Worm (Caenorhabditis elegans): ENCODE measurements around the gene Y53F4B.39.

DNA sequence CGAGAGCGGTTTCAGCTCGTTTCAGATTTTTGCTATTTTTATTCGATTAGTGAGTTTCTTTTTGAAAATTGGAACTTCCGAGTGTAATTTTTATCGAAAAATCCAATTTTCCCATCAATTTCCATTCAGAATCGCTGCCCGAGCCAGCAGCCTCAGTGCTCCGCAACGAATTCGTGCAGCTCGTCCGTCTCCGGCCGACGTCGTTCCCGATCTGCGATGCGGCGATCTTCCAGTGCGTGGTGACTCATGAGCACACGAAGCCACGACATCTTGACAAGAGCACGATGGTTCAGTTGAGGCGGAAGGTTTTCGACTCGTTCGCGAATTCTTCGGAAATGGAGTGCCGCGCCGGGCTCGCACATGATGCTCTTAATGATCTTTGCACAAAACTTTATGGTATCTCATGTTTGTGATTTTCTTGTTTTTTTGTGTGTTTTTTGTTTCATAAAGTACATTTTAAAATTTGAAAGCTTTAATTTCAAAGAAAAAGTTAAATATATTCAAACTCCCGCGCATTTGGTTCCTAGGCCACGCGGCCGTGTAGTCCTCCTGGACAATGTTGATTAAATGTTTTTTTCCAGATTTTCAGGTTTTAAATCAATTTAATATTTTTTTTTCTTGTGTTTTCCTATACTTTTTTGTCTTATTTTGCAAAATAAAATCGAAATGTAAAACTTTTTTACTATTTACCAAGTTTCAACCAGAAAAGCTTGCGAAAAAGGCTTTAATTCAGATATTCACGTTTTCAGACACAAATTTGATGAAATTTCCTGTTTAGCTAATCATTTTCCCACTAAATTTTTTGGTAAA is 20.7 kb upstream of the Y53F4B.39 start:
- TF ChIP-seq snpc-4 (GFP tag; optimal IDR thresholded peaks at IDR 0.05) (no peak), snpc-4 (tag; optimal IDR thresholded peaks at IDR 0.05) (peak in 2 of 4 experiments; percentile 17 to 28), tbp1 (GFP tag; optimal IDR thresholded peaks at IDR 0.05) (no peak), F57A8.1 (GFP tag; optimal IDR thresholded peaks at IDR 0.05) (no peak), nhr-80 (tag; optimal IDR thresholded peaks at IDR 0.05) (no peak), attf-6 (GFP tag; IDR thresholded peaks at IDR 0.05) (no peak), K12H6.12 (tag; optimal IDR thresholded peaks at IDR 0.05) (no peak), K11D2.4 (GFP tag; IDR thresholded peaks at IDR 0.05) (no peak), nhr-120 (GFP tag; IDR thresholded peaks at IDR 0.05) (no peak)

Measured in whole organism, young adult.